Worm (Caenorhabditis elegans) whole organism, L1 larva: ENCODE results near the gene cest-9.2.

ENCODE experiments used
- C16A3.4 ChIP-seq: fragments of 150-350 bp; optimal IDR thresholded peaks from 2 replicates; lab custom pipeline; 2014; ENCODE audit warnings: missing biosample characterization, missing genetic modification characterization
- F16B12.6 ChIP-seq: fragments of 150-350 bp; optimal IDR thresholded peaks from 2 replicates; lab custom pipeline; 2014; ENCODE audit warnings: missing biosample characterization, missing genetic modification characterization
- aha-1 ChIP-seq: fragments of 150-350 bp; optimal IDR thresholded peaks from 2 replicates; lab custom pipeline; 2014; ENCODE audit warnings: missing biosample characterization, missing genetic modification characterization
- ama-1 ChIP-seq: fragments of 150-350 bp; optimal IDR thresholded peaks from 2 replicates; lab custom pipeline; 2014
- ceh-82 ChIP-seq, 3 experiments: fragments of 150-350 bp in 1 of 3; sonication (generic microtip) in 2 of 3; optimal IDR thresholded peaks; 2 replicates each; lab custom pipeline; 2014 to 2017; ENCODE audit warnings: missing biosample characterization in 3 of 3, missing genetic modification characterization in 3 of 3
- ceh-88 ChIP-seq: fragments of 200-800 bp; sonication (Bioruptor generic); IDR thresholded peaks from 2 replicates; pipeline ENCODE4 v1.3.6; 2022; ENCODE audit warnings: missing genetic modification characterization, missing compliant biosample characterization
- ceh-90 ChIP-seq: sonication (generic microtip); optimal IDR thresholded peaks from 2 replicates; lab custom pipeline; 2016; ENCODE audit warnings: missing genetic modification characterization, missing compliant biosample characterization
- ces-1 ChIP-seq: fragments of 150-350 bp; optimal IDR thresholded peaks from 2 replicates; lab custom pipeline; 2014; ENCODE audit warnings: missing biosample characterization, missing genetic modification reagents, missing genetic modification characterization
- dpl-1 ChIP-seq, 3 experiments: fragments of 150-350 bp in 2 of 3; sonication (generic microtip) in 1 of 3; optimal IDR thresholded peaks; 2 replicates each; lab custom pipeline; 2014 to 2017; ENCODE audit warnings: missing biosample characterization in 3 of 3, missing genetic modification characterization in 3 of 3, missing genetic modification reagents in 3 of 3
- dsc-1 ChIP-seq: sonication (generic microtip); optimal IDR thresholded peaks from 2 replicates; lab custom pipeline; 2016; ENCODE audit warnings: mild to moderate bottlenecking, missing genetic modification characterization, missing compliant biosample characterization
- efl-1 ChIP-seq, 4 experiments: fragments of 150-350 bp; optimal IDR thresholded peaks in 3 of 4; peaks in 1 of 4; 1 replicate in 1 of 4; 2 replicates in 3 of 4; lab custom pipeline; 2014; ENCODE audit warnings: missing biosample characterization in 2 of 4, missing genetic modification characterization in 2 of 4, missing genetic modification reagents in 2 of 4
- egl-27 ChIP-seq, 2 experiments: fragments of 150-350 bp in 1 of 2; sonication (generic microtip); optimal IDR thresholded peaks; 3 replicates each; lab custom pipeline; 2017 to 2018; ENCODE audit warnings: missing biosample characterization in 2 of 2, missing genetic modification characterization in 2 of 2, missing genetic modification reagents in 2 of 2
- elt-2 ChIP-seq: sonication (generic microtip); optimal IDR thresholded peaks from 2 replicates; lab custom pipeline; 2016; ENCODE audit warnings: missing genetic modification characterization, mild to moderate bottlenecking, inconsistent platforms, missing compliant biosample characterization, missing genetic modification reagents
- ets-5 ChIP-seq: fragments of 200-800 bp; sonication (Bioruptor generic); IDR thresholded peaks from 2 replicates; pipeline ENCODE4 v1.3.6; 2022; ENCODE audit warnings: missing genetic modification characterization, missing compliant biosample characterization
- fkh-4 ChIP-seq: sonication (generic microtip); optimal IDR thresholded peaks from 2 replicates; lab custom pipeline; 2016; ENCODE audit warnings: missing compliant biosample characterization, missing genetic modification characterization, borderline replicate concordance
- fkh-8 ChIP-seq: sonication (generic microtip); optimal IDR thresholded peaks from 2 replicates; lab custom pipeline; 2016; ENCODE audit warnings: mild to moderate bottlenecking, missing genetic modification characterization, missing compliant biosample characterization
- fos-1 ChIP-seq: fragments of 150-350 bp; optimal IDR thresholded peaks from 2 replicates; lab custom pipeline; 2014; ENCODE audit warnings: missing biosample characterization, missing genetic modification characterization
- hlh-17 ChIP-seq: fragments of 200-800 bp; sonication (Bioruptor generic); optimal IDR thresholded peaks from 2 replicates; lab custom pipeline; 2018; ENCODE audit warnings: missing genetic modification characterization, mild to moderate bottlenecking, missing compliant biosample characterization, moderate library complexity, borderline replicate concordance
- hlh-4 ChIP-seq: sonication (generic microtip); optimal IDR thresholded peaks from 2 replicates; lab custom pipeline; 2016; ENCODE audit warnings: mild to moderate bottlenecking, missing genetic modification characterization, missing compliant biosample characterization
- hpl-2 ChIP-seq: fragments of 150-350 bp; optimal IDR thresholded peaks from 2 replicates; lab custom pipeline; 2014; ENCODE audit warnings: missing biosample characterization, missing genetic modification reagents, missing genetic modification characterization
- irx-1 ChIP-seq: sonication (generic microtip); optimal IDR thresholded peaks from 2 replicates; lab custom pipeline; 2016; ENCODE audit warnings: missing genetic modification characterization, missing compliant biosample characterization
- jun-1 ChIP-seq: fragments of 150-350 bp; optimal IDR thresholded peaks from 2 replicates; lab custom pipeline; 2014; ENCODE audit warnings: missing biosample characterization, missing genetic modification reagents, missing genetic modification characterization
- lin-14 ChIP-seq: fragments of 200-800 bp; sonication (Bioruptor generic); optimal IDR thresholded peaks from 2 replicates; lab custom pipeline; 2018; ENCODE audit warnings: mild to moderate bottlenecking, missing genetic modification characterization, moderate library complexity, missing compliant biosample characterization
- lin-15B ChIP-seq: fragments of 150-350 bp; sonication (generic microtip); optimal IDR thresholded peaks from 3 replicates; lab custom pipeline; 2014; ENCODE audit warnings: missing biosample characterization, missing genetic modification characterization
- lin-35 ChIP-seq, 2 experiments: fragments of 150-350 bp; optimal IDR thresholded peaks; 2 replicates each; lab custom pipeline; 2014; ENCODE audit warnings: missing biosample characterization in 2 of 2, missing genetic modification characterization in 2 of 2, missing genetic modification reagents in 2 of 2
- lir-3 ChIP-seq: sonication (generic microtip); optimal IDR thresholded peaks from 2 replicates; lab custom pipeline; 2016; ENCODE audit warnings: mild to moderate bottlenecking, missing genetic modification characterization, moderate library complexity, missing compliant biosample characterization; ENCODE audit not compliant: poor library complexity
- mab-9 ChIP-seq: fragments of 200-800 bp; sonication (Bioruptor generic); IDR thresholded peaks from 2 replicates; pipeline ENCODE4 v1.3.6; 2022; ENCODE audit warnings: missing genetic modification reagents, missing genetic modification characterization, missing compliant biosample characterization
- mef-2 ChIP-seq: fragments of 150-350 bp; optimal IDR thresholded peaks from 2 replicates; lab custom pipeline; 2014; ENCODE audit warnings: missing biosample characterization, missing genetic modification characterization
- mep-1 ChIP-seq: fragments of 150-350 bp; optimal IDR thresholded peaks from 2 replicates; lab custom pipeline; 2014; ENCODE audit warnings: missing biosample characterization, missing genetic modification characterization
- nhr-11 ChIP-seq: fragments of 150-350 bp; optimal IDR thresholded peaks from 2 replicates; lab custom pipeline; 2014; ENCODE audit warnings: missing biosample characterization, missing genetic modification characterization
- nhr-19 ChIP-seq: fragments of 200-800 bp; sonication (Bioruptor generic); conservative IDR thresholded peaks from 2 replicates; pipeline ENCODE4 v1.3.6; 2022; ENCODE audit warnings: missing genetic modification characterization, missing compliant biosample characterization
- nhr-47 ChIP-seq: sonication (generic microtip); optimal IDR thresholded peaks from 2 replicates; lab custom pipeline; 2016; ENCODE audit warnings: mild to moderate bottlenecking, missing genetic modification characterization, moderate library complexity, missing compliant biosample characterization
- nhr-84 ChIP-seq: sonication (generic microtip); optimal IDR thresholded peaks from 2 replicates; lab custom pipeline; 2017; ENCODE audit warnings: missing biosample characterization, missing genetic modification characterization
- nhr-85 ChIP-seq: sonication (generic microtip); peaks from one replicate; lab custom pipeline; 2016; ENCODE audit warnings: missing genetic modification characterization, inconsistent platforms, missing compliant biosample characterization
- pag-3 ChIP-seq: sonication (generic microtip); optimal IDR thresholded peaks from 2 replicates; lab custom pipeline; 2017; ENCODE audit warnings: missing genetic modification characterization, mild to moderate bottlenecking, missing compliant biosample characterization, antibody characterized with exemption, borderline replicate concordance; ENCODE audit not compliant: insufficient read depth
- pax-3 ChIP-seq: fragments of 200-800 bp; sonication (Bioruptor generic); optimal IDR thresholded peaks from 2 replicates; lab custom pipeline; 2018; ENCODE audit warnings: mild to moderate bottlenecking, missing genetic modification characterization, moderate library complexity, missing compliant biosample characterization
- pqm-1 ChIP-seq: sonication (generic microtip); optimal IDR thresholded peaks from 3 replicates; lab custom pipeline; 2017; ENCODE audit warnings: missing biosample characterization, missing genetic modification characterization
- rnt-1 ChIP-seq: sonication (generic microtip); optimal IDR thresholded peaks from 2 replicates; lab custom pipeline; 2016; ENCODE audit warnings: mild to moderate bottlenecking, missing genetic modification characterization, moderate library complexity, missing compliant biosample characterization
- skn-1 ChIP-seq: fragments of 150-350 bp; optimal IDR thresholded peaks from 2 replicates; lab custom pipeline; 2014; ENCODE audit warnings: missing biosample characterization, missing genetic modification characterization
- snu-23 ChIP-seq: sonication (generic microtip); optimal IDR thresholded peaks from 2 replicates; lab custom pipeline; 2016; ENCODE audit warnings: missing genetic modification characterization, missing compliant biosample characterization
- sox-4 ChIP-seq: sonication (generic microtip); optimal IDR thresholded peaks from 2 replicates; lab custom pipeline; 2016; ENCODE audit warnings: missing genetic modification characterization, missing compliant biosample characterization
- sup-37 ChIP-seq: fragments of 200-800 bp; sonication (Bioruptor generic); optimal IDR thresholded peaks from 2 replicates; lab custom pipeline; 2018; ENCODE audit warnings: mild to moderate bottlenecking, missing genetic modification characterization, missing compliant biosample characterization
- swsn-7 ChIP-seq: sonication (generic microtip); optimal IDR thresholded peaks from 2 replicates; lab custom pipeline; 2016; ENCODE audit warnings: missing genetic modification characterization, missing compliant biosample characterization
- tbx-2 ChIP-seq: sonication (generic microtip); optimal IDR thresholded peaks from 2 replicates; lab custom pipeline; 2016; ENCODE audit warnings: missing genetic modification characterization, missing compliant biosample characterization
- unc-130 ChIP-seq: fragments of 150-350 bp; optimal IDR thresholded peaks from 2 replicates; lab custom pipeline; 2017; ENCODE audit warnings: missing biosample characterization, missing genetic modification characterization, inconsistent platforms
- unc-30 ChIP-seq: sonication (generic microtip); optimal IDR thresholded peaks from 2 replicates; lab custom pipeline; 2017; ENCODE audit warnings: missing biosample characterization, missing genetic modification characterization
- unc-86 ChIP-seq: sonication (generic microtip); optimal IDR thresholded peaks from 2 replicates; lab custom pipeline; 2016; ENCODE audit warnings: missing genetic modification characterization, missing compliant biosample characterization
- unc-98 ChIP-seq: fragments of 200-800 bp; sonication (Bioruptor generic); IDR thresholded peaks from 2 replicates; pipeline ENCODE4 v1.3.6; 2022; ENCODE audit warnings: missing genetic modification characterization, missing compliant biosample characterization
- vab-15 ChIP-seq: sonication (generic microtip); optimal IDR thresholded peaks from 2 replicates; lab custom pipeline; 2017; ENCODE audit warnings: missing genotype, mild to moderate bottlenecking, missing genetic modification characterization, missing compliant biosample characterization
- xbp-1 ChIP-seq: sonication (generic microtip); optimal IDR thresholded peaks from 2 replicates; lab custom pipeline; 2016; ENCODE audit warnings: missing genetic modification characterization, missing compliant biosample characterization
- zip-4 ChIP-seq: fragments of 200-800 bp; sonication (Bioruptor generic); optimal IDR thresholded peaks from 2 replicates; lab custom pipeline; 2018; ENCODE audit warnings: mild to moderate bottlenecking, missing genetic modification characterization, moderate library complexity, missing compliant biosample characterization

cest-9.2 gene

DNA sequence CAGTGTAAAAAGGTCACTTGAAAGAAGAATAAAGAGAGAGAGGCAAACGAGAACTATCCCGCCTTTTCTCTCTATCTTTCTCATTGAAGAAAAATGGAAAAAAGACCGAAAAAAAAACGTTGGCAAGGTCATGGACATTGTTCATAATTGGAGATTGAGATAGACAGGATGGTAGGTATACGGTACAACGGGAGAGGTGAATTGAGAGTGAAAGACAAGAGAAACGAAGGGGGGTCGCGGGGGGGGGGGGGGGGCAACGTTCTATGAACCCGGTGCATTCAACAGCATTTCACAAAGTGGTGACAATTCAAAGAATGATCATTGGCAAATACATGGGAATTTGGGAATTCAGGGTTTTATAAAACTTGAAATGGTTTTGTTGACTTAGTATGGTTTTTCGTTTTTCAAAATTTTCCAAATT is 45.0 kb upstream of the cest-9.2 start (continued):
- no peak for TF ChIP-seq ceh-90 (tag; lab: Kevin White, UChicago)
- TF ChIP-seq sup-37, result no peak
- TF ChIP-seq jun-1 (tag; lab: Kevin White, UChicago), result no peak
- peak; percentile 91 for TF ChIP-seq nhr-85
- no peak for TF ChIP-seq mab-9
- TF ChIP-seq pag-3 (tag; lab: Kevin White, UChicago), result no peak
- no peak for TF ChIP-seq ets-5 (GFP tag; lab: Robert Waterston, UW)
- no peak for TF ChIP-seq xbp-1 (tag; lab: Kevin White, UChicago)
- TF ChIP-seq fos-1, result no peak
- no peak for TF ChIP-seq mef-2 (tag; lab: Kevin White, UChicago)
- TF ChIP-seq elt-2 (tag; lab: Kevin White, UChicago), result peak; percentile 30
- no peak for TF ChIP-seq ceh-82 (tag; optimal IDR thresholded peaks at IDR 0.05; lab: Kevin White, UChicago)
- TF ChIP-seq ceh-88, result no peak
- no peak for TF ChIP-seq fkh-8
- TF ChIP-seq ama-1, result no peak
- TF ChIP-seq C16A3.4 (tag; lab: Kevin White, UChicago), result no peak
- TF ChIP-seq dpl-1 (GFP tag; optimal IDR thresholded peaks at IDR 0.05; lab: Kevin White, UChicago), result no peak
- no peak for TF ChIP-seq hlh-17 (GFP tag; lab: Kevin White, UChicago)
- TF ChIP-seq nhr-19 (GFP tag; lab: Robert Waterston, UW), result peak; percentile 68
- TF ChIP-seq unc-30, result no peak
- TF ChIP-seq swsn-7 (tag; lab: Kevin White, UChicago), result no peak
- TF ChIP-seq F16B12.6 (tag; lab: Kevin White, UChicago), result no peak
- no peak for TF ChIP-seq hlh-4 (tag; lab: Kevin White, UChicago)
- TF ChIP-seq hpl-2 (GFP tag; lab: Kevin White, UChicago), result no peak
- TF ChIP-seq zip-4 (GFP tag; lab: Kevin White, UChicago), result no peak

DNA sequence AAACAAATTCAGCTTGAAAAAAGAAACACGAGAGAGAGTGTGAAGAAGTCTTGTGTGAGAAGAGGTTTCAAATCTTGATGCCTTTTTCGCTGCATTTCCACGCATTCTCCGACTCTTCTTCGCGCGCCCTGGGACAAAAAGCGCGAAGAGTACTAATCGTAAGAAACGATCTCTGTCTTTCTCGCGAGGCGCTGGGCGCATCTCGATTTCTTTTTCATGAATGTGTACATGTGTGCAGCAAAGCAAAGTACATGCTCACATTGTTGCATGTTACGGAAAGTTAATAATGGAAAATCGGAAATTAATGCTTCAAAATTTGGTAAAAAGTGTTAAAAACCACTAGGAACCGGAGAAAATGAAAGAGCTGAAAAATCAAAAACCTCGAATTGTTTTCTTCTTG is 44.4 kb upstream of the cest-9.2 start:
- no peak for TF ChIP-seq mab-9
- no peak for TF ChIP-seq dpl-1 (GFP tag; optimal IDR thresholded peaks at IDR 0.05; lab: Kevin White, UChicago)
- TF ChIP-seq unc-130 (tag; lab: Kevin White, UChicago), result no peak
- TF ChIP-seq sox-4 (tag; lab: Kevin White, UChicago), result no peak
- no peak for TF ChIP-seq F16B12.6 (tag; lab: Kevin White, UChicago)
- TF ChIP-seq ces-1 (GFP tag; lab: Kevin White, UChicago), result no peak
- peak; percentile 11 for TF ChIP-seq rnt-1 (tag; lab: Kevin White, UChicago)
- TF ChIP-seq lin-35 (GFP tag; optimal IDR thresholded peaks at IDR 0.05; lab: Kevin White, UChicago), result no peak
- no peak for TF ChIP-seq aha-1 (tag; lab: Kevin White, UChicago)
- TF ChIP-seq vab-15 (tag; lab: Kevin White, UChicago), result no peak
- TF ChIP-seq egl-27 (tag; optimal IDR thresholded peaks at IDR 0.05; lab: Kevin White, UChicago), result no peak
- TF ChIP-seq unc-98, result no peak
- peak; percentile 51 for TF ChIP-seq lin-14 (GFP tag; lab: Kevin White, UChicago)
- no peak for TF ChIP-seq nhr-47 (tag; lab: Kevin White, UChicago)
- no peak for TF ChIP-seq skn-1 (tag; lab: Kevin White, UChicago)
- no peak for TF ChIP-seq lir-3 (tag; lab: Kevin White, UChicago)
- TF ChIP-seq mef-2 (tag; lab: Kevin White, UChicago), result no peak
- TF ChIP-seq nhr-11 (tag; lab: Kevin White, UChicago), result no peak
- TF ChIP-seq sup-37, result no peak
- TF ChIP-seq irx-1 (tag; lab: Kevin White, UChicago), result peak; percentile 29
- no peak for TF ChIP-seq snu-23
- no peak for TF ChIP-seq nhr-84 (tag; lab: Kevin White, UChicago)
- TF ChIP-seq tbx-2 (tag; lab: Kevin White, UChicago), result no peak
- no peak for TF ChIP-seq efl-1 (optimal IDR thresholded peaks at IDR 0.05; lab: Kevin White, UChicago)
- no peak for TF ChIP-seq efl-1 (GFP tag; optimal IDR thresholded peaks at IDR 0.05 in 1 of 2; lab: Kevin White, UChicago)
- TF ChIP-seq pax-3 (tag; lab: Kevin White, UChicago), result no peak
- no peak for TF ChIP-seq ets-5 (GFP tag; lab: Robert Waterston, UW)
- no peak for TF ChIP-seq ceh-82 (tag; optimal IDR thresholded peaks at IDR 0.05; lab: Kevin White, UChicago)
- TF ChIP-seq zip-4 (GFP tag; lab: Kevin White, UChicago), result no peak
- no peak for TF ChIP-seq unc-30
- TF ChIP-seq lin-15B (tag; lab: Kevin White, UChicago), result no peak
- no peak for TF ChIP-seq dsc-1 (tag; lab: Kevin White, UChicago)
- TF ChIP-seq mep-1 (tag; lab: Kevin White, UChicago), result peak; percentile 8
- no peak for TF ChIP-seq fkh-4
- TF ChIP-seq unc-86 (tag; lab: Kevin White, UChicago), result no peak
- TF ChIP-seq pqm-1, result no peak
